Fruit fly (Drosophila melanogaster): ENCODE measurements around the gene dpr20.

- TF ChIP-seq usp (GFP tag; optimal IDR thresholded peaks at IDR 0.05) (no peak), fru (GFP tag; optimal IDR thresholded peaks at IDR 0.05) (peak; percentile 74), h (GFP tag; optimal IDR thresholded peaks at IDR 0.05) (peak; percentile 81), rgr (GFP tag; optimal IDR thresholded peaks at IDR 0.05) (peak; percentile 75), CG9705 (GFP tag; optimal IDR thresholded peaks at IDR 0.05) (no peak), dsf (GFP tag; optimal IDR thresholded peaks at IDR 0.05; ENCODE audit: borderline replicate concordance) (no peak), CrebA (GFP tag; optimal IDR thresholded peaks at IDR 0.05; ENCODE audit: borderline replicate concordance) (no peak), jim (GFP tag; optimal IDR thresholded peaks at IDR 0.05) (no peak), Hr83 (GFP tag; optimal IDR thresholded peaks at IDR 0.05; ENCODE audit: poor library complexity, severe bottlenecking) (no peak), sv (GFP tag; optimal IDR thresholded peaks at IDR 0.05) (no peak), br (GFP tag; optimal IDR thresholded peaks at IDR 0.05) (peak; percentile 63)
Observed at dm6 chr3L:820332-820731, 36.7 kb downstream of the dpr20 start.
